Fruit fly (Drosophila melanogaster): ENCODE data around the gene Cyp4g1.

DNA sequence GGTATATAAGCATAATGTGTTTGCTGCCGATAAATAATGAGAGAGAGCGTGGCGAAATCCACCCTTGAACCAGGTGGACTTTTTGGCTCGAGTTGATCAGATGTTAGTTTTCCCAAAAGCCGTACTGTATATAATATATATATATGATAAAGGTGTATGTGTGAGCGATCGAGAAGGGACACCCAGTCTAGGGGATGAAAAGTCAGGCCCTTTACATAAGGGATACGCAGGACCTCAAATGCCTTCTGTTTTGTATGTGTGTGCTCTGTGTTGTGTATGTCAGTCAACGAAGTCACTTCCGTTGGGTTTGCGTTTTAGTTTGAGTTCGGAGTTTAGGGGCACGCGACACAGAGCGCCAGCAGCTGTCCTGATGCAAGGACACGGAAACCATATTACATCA, 8.7 kb downstream of the Cyp4g1 start, which contains the start of gene ase:
- TF ChIP-seq CG8478 (optimal IDR thresholded peaks at IDR 0.05) (no peak), EcR (GFP tag; optimal IDR thresholded peaks at IDR 0.05) (no peak), usp (GFP tag; optimal IDR thresholded peaks at IDR 0.05) (no peak), pan (optimal IDR thresholded peaks at IDR 0.05) (no peak)

Data from whole organism.